Worm (Caenorhabditis elegans) whole organism, late embryonic: ENCODE results near the gene pfn-2.

Source experiments
- C38D4.7 ChIP-seq: fragments of 200-800 bp; sonication (Bioruptor generic); optimal IDR thresholded peaks from 2 replicates; lab custom pipeline; 2018; ENCODE audit warnings: mild to moderate bottlenecking, missing genetic modification characterization, moderate library complexity, missing compliant biosample characterization
- F13H6.1 ChIP-seq: sonication (generic microtip); optimal IDR thresholded peaks from 2 replicates; lab custom pipeline; 2016; ENCODE audit warnings: missing genetic modification characterization, missing compliant biosample characterization
- K09A11.1 ChIP-seq: sonication (generic microtip); optimal IDR thresholded peaks from 2 replicates; lab custom pipeline; 2017; ENCODE audit warnings: antibody characterized with exemption, mild to moderate bottlenecking, missing genetic modification characterization, missing compliant biosample characterization; ENCODE audit not compliant: insufficient read depth
- T23F11.4 ChIP-seq: fragments of 200-800 bp; sonication (Bioruptor generic); optimal IDR thresholded peaks from 2 replicates; lab custom pipeline; 2018; ENCODE audit warnings: mild to moderate bottlenecking, missing genetic modification characterization, missing compliant biosample characterization
- ahr-1 ChIP-seq: sonication (generic microtip); optimal IDR thresholded peaks from 2 replicates; lab custom pipeline; 2016; ENCODE audit warnings: missing genetic modification characterization, missing compliant biosample characterization
- ceh-19 ChIP-seq: fragments of 200-800 bp; sonication (Bioruptor generic); optimal IDR thresholded peaks from 2 replicates; lab custom pipeline; 2018; ENCODE audit warnings: mild to moderate bottlenecking, missing genetic modification characterization, missing compliant biosample characterization
- ceh-2 ChIP-seq: sonication (generic microtip); optimal IDR thresholded peaks from 2 replicates; lab custom pipeline; 2016; ENCODE audit warnings: missing genotype, missing genetic modification characterization, missing compliant biosample characterization
- ceh-34 ChIP-seq: sonication (generic microtip); optimal IDR thresholded peaks from 2 replicates; lab custom pipeline; 2016; ENCODE audit warnings: mild to moderate bottlenecking, missing genetic modification characterization, missing compliant biosample characterization
- ceh-45 ChIP-seq: fragments of 200-800 bp; sonication (Bioruptor generic); IDR thresholded peaks from 2 replicates; pipeline ENCODE4 v1.3.6; 2022; ENCODE audit warnings: missing genetic modification reagents, missing genetic modification characterization, missing compliant biosample characterization
- ceh-48 ChIP-seq: sonication (generic microtip); optimal IDR thresholded peaks from 2 replicates; lab custom pipeline; 2016; ENCODE audit warnings: missing genetic modification characterization, inconsistent platforms, missing compliant biosample characterization
- che-1 ChIP-seq: sonication (generic microtip); optimal IDR thresholded peaks from 2 replicates; lab custom pipeline; 2016; ENCODE audit warnings: mild to moderate bottlenecking, missing genetic modification characterization, missing compliant biosample characterization
- dmd-4 ChIP-seq: sonication (generic microtip); optimal IDR thresholded peaks from 2 replicates; lab custom pipeline; 2016; ENCODE audit warnings: borderline replicate concordance, missing genetic modification characterization, missing compliant biosample characterization
- elt-2 ChIP-seq: sonication (generic microtip); optimal IDR thresholded peaks from 2 replicates; lab custom pipeline; 2016; ENCODE audit warnings: missing genetic modification reagents, missing genetic modification characterization, missing compliant biosample characterization
- elt-4 ChIP-seq: sonication (generic microtip); optimal IDR thresholded peaks from 2 replicates; lab custom pipeline; 2016; ENCODE audit warnings: missing genetic modification characterization, missing compliant biosample characterization
- gmeb-2 ChIP-seq: sonication (generic microtip); optimal IDR thresholded peaks from 2 replicates; lab custom pipeline; 2016; ENCODE audit warnings: missing genetic modification characterization, inconsistent platforms, missing compliant biosample characterization
- hlh-6 ChIP-seq: sonication (generic microtip); optimal IDR thresholded peaks from 2 replicates; lab custom pipeline; 2016; ENCODE audit warnings: missing genotype, missing genetic modification characterization, missing compliant biosample characterization
- lim-6 ChIP-seq: sonication (generic microtip); optimal IDR thresholded peaks from 2 replicates; lab custom pipeline; 2016; ENCODE audit warnings: missing genetic modification characterization, missing compliant biosample characterization
- lin-11 ChIP-seq: fragments of 200-800 bp; sonication (Bioruptor generic); optimal IDR thresholded peaks from 2 replicates; lab custom pipeline; 2018; ENCODE audit warnings: mild to moderate bottlenecking, missing genetic modification characterization, missing compliant biosample characterization
- madf-2 ChIP-seq: sonication (generic microtip); optimal IDR thresholded peaks from 2 replicates; lab custom pipeline; 2017; ENCODE audit warnings: missing genetic modification characterization, missing compliant biosample characterization
- nhr-11 ChIP-seq: fragments of 150-350 bp; optimal IDR thresholded peaks from 2 replicates; lab custom pipeline; 2014; ENCODE audit warnings: missing biosample characterization, missing genetic modification characterization
- npax-4 ChIP-seq: sonication (generic microtip); optimal IDR thresholded peaks from 2 replicates; lab custom pipeline; 2016; ENCODE audit warnings: missing genetic modification characterization, missing compliant biosample characterization
- pag-3 ChIP-seq: sonication (generic microtip); optimal IDR thresholded peaks from 2 replicates; lab custom pipeline; 2016; ENCODE audit warnings: missing compliant biosample characterization, missing genetic modification characterization, borderline replicate concordance
- pat-9 ChIP-seq: fragments of 200-800 bp; sonication (Bioruptor generic); optimal IDR thresholded peaks from 2 replicates; lab custom pipeline; 2018; ENCODE audit warnings: mild to moderate bottlenecking, missing genetic modification characterization, moderate library complexity, missing compliant biosample characterization
- pha-2 ChIP-seq: sonication (generic microtip); optimal IDR thresholded peaks from 2 replicates; lab custom pipeline; 2017; ENCODE audit warnings: mild to moderate bottlenecking, missing genetic modification characterization, missing compliant biosample characterization
- pha-4 ChIP-seq: fragments of 150-350 bp; optimal IDR thresholded peaks from 2 replicates; lab custom pipeline; 2018; ENCODE audit warnings: missing biosample characterization, missing genetic modification reagents, missing genetic modification characterization
- pros-1 ChIP-seq: fragments of 150-350 bp; optimal IDR thresholded peaks from 2 replicates; lab custom pipeline; 2014; ENCODE audit warnings: missing biosample characterization, missing genetic modification reagents, missing genetic modification characterization
- ref-2 ChIP-seq: sonication (generic microtip); optimal IDR thresholded peaks from 2 replicates; lab custom pipeline; 2016; ENCODE audit warnings: missing genetic modification characterization, missing compliant biosample characterization
- sdc-2 ChIP-seq: sonication (generic microtip); optimal IDR thresholded peaks from 2 replicates; lab custom pipeline; 2016; ENCODE audit warnings: missing genotype, missing genetic modification characterization, missing compliant biosample characterization
- sox-2 ChIP-seq: fragments of 200-800 bp; sonication (Bioruptor generic); IDR thresholded peaks from 2 replicates; pipeline ENCODE4 v1.3.6; 2022; ENCODE audit warnings: missing genetic modification reagents, missing genetic modification characterization, missing compliant biosample characterization
- sox-4 ChIP-seq: sonication (generic microtip); optimal IDR thresholded peaks from 2 replicates; lab custom pipeline; 2017; ENCODE audit warnings: mild to moderate bottlenecking, missing genetic modification characterization, inconsistent platforms, missing compliant biosample characterization
- syd-9 ChIP-seq: sonication (generic microtip); optimal IDR thresholded peaks from 2 replicates; lab custom pipeline; 2016; ENCODE audit warnings: mild to moderate bottlenecking, missing genetic modification characterization, moderate library complexity, missing compliant biosample characterization
- tbx-2 ChIP-seq: sonication (generic microtip); optimal IDR thresholded peaks from 2 replicates; lab custom pipeline; 2016; ENCODE audit warnings: missing genetic modification characterization, missing compliant biosample characterization
- unc-3 ChIP-seq, 2 experiments: fragments of 200-800 bp in 1 of 2; sonication (Bioruptor generic) in 1 of 2; sonication (generic microtip) in 1 of 2; conservative IDR thresholded peaks in 1 of 2; optimal IDR thresholded peaks in 1 of 2; 2 replicates each; pipeline versions ENCODE4 v1.3.6 to Lab custom; 2016 to 2022; ENCODE audit warnings: missing compliant biosample characterization in 2 of 2, missing genetic modification characterization in 2 of 2, missing genetic modification reagents in 1 of 2
- unc-42 ChIP-seq: sonication (generic microtip); optimal IDR thresholded peaks from 2 replicates; lab custom pipeline; 2016; ENCODE audit warnings: missing genotype, missing genetic modification characterization, missing compliant biosample characterization
- unc-55 ChIP-seq: sonication (generic microtip); optimal IDR thresholded peaks from 2 replicates; lab custom pipeline; 2017; ENCODE audit warnings: missing biosample characterization, missing genetic modification reagents, missing genetic modification characterization
- zip-5 ChIP-seq: sonication (generic microtip); optimal IDR thresholded peaks from 2 replicates; lab custom pipeline; 2016; ENCODE audit warnings: missing genetic modification characterization, missing compliant biosample characterization

The pfn-2 gene

DNA sequence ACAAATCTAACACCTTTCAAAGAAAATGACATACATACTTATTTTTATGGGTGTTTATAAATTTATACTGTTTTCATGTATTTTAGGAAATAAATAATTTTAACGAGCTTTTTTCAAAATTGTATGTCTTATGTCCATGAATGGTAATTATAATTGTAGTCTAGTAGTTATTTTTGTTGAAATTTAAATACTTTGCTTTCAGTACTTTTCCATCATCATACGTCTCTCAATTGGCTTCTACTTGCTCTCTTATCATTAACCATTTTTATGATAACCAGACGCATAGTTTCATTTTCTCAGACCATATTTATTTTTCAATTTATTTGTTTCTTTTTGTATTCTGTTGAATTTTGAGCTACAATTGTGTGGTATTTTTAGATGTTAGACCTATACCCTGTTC lies 11.6 kb upstream of the pfn-2 start, which contains the start of gene F35C8.5:
F35C8.5 (plus strand) TSS at position 377 of the 400 bp plus-strand sequence.
- TF ChIP-seq sox-4 (tag; lab: Kevin White, UChicago): no peak
- no peak for TF ChIP-seq ceh-48 (tag; lab: Kevin White, UChicago)
- TF ChIP-seq unc-42 (tag; lab: Kevin White, UChicago): no peak
- peak; percentile 5 for TF ChIP-seq elt-2 (tag; lab: Kevin White, UChicago)

DNA sequence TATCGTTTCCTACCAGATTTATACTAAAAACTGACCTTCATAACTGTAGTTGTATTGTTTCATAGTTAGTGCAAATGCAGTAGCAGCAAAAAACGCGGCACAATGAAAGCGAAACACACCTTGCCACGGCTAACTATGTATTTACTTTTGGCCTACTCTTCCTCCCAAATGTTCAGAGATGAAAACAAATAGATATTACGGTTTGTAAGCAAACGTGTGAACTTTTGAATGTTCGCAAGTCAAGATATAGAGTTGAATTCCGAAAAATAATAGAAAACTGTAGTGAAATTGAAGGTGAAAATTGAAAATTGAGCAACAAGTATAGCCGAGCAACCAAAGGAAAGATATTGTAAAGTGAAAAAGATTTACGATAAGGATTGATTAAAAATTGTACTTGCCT lies 10.3 kb upstream of the pfn-2 start, which contains the start of gene chtl-1:
chtl-1 (minus strand) TSS at position 101 of the 400 bp plus-strand sequence.
- TF ChIP-seq zip-5 (tag; lab: Kevin White, UChicago): no peak
- TF ChIP-seq sdc-2 (tag; lab: Kevin White, UChicago): no peak
- TF ChIP-seq ceh-2 (tag; lab: Kevin White, UChicago): no peak
- no peak for TF ChIP-seq ceh-19
- no peak for TF ChIP-seq che-1 (tag; lab: Kevin White, UChicago)
- no peak for TF ChIP-seq unc-55
- no peak for TF ChIP-seq ahr-1 (tag; lab: Kevin White, UChicago)
- TF ChIP-seq K09A11.1: no peak
- no peak for TF ChIP-seq T23F11.4 (GFP tag; lab: Kevin White, UChicago)
- no peak for TF ChIP-seq C38D4.7
- TF ChIP-seq pat-9 (tag; lab: Kevin White, UChicago): no peak
- no peak for TF ChIP-seq sox-2 (GFP tag; lab: Robert Waterston, UW)
- TF ChIP-seq madf-2 (tag; lab: Kevin White, UChicago): no peak
- TF ChIP-seq F13H6.1 (tag; lab: Kevin White, UChicago): no peak

DNA sequence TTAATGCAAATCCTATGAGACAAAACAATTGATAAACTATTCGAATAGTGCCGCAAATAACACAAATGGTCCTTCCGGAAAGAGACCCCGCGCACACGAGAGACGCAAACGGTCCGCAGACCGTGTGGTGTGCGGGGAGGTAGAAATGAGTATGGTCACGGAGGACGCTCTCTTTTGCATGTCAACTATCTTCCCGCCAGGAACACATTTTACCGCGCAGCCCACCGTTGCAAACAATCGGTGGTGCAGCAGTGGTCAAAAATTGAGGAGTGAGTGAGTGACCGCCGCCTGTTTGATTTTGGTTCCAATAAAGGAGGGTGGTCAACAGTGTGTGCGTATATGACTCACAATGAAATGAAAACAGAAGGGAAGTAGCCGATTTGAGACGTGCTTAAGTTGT lies 6.8 kb upstream of the pfn-2 start:
- TF ChIP-seq pros-1 (tag; lab: Kevin White, UChicago) (no peak), pha-2 (tag; lab: Kevin White, UChicago) (peak; percentile 21), sdc-2 (tag; lab: Kevin White, UChicago) (peak; percentile 56), ceh-45 (GFP tag; lab: Robert Waterston, UW) (no peak), tbx-2 (tag; lab: Kevin White, UChicago) (peak; percentile 61), ref-2 (peak; percentile 38)

DNA sequence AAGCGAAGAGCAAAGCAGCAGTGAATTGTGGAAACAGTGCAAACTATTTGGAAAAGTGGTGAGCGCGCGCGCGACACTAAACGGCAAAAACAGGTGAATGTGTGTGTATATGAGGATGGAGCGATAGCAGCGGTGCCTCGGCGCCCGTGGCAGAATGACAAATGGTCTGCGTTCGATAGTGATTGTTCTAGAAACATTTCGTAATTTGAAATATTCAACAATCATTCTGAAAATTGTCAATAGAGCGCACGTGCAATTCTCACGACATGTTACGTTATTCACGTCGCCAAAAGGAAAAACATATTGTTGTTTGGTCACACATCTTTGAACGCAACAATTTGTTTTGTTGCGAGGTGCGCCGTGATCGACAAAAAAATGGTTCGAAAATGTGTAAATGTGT lies 1.4 kb upstream of the pfn-2 start:
- no peak for TF ChIP-seq pha-4 (tag; lab: Kevin White, UChicago)
- TF ChIP-seq pag-3 (tag; lab: Kevin White, UChicago): no peak
- no peak for TF ChIP-seq lin-11 (tag; lab: Kevin White, UChicago)
- TF ChIP-seq unc-3 (GFP tag; conservative IDR thresholded peaks at IDR 0.05; lab: Robert Waterston, UW): no peak
- TF ChIP-seq unc-3 (tag; optimal IDR thresholded peaks at IDR 0.05; lab: Kevin White, UChicago): no peak
- no peak for TF ChIP-seq elt-4 (tag; lab: Kevin White, UChicago)
- TF ChIP-seq syd-9 (tag; lab: Kevin White, UChicago): no peak
- no peak for TF ChIP-seq npax-4
- no peak for TF ChIP-seq zip-5 (tag; lab: Kevin White, UChicago)
- TF ChIP-seq sox-4 (tag; lab: Kevin White, UChicago): no peak
- TF ChIP-seq gmeb-2 (tag; lab: Kevin White, UChicago): no peak

DNA sequence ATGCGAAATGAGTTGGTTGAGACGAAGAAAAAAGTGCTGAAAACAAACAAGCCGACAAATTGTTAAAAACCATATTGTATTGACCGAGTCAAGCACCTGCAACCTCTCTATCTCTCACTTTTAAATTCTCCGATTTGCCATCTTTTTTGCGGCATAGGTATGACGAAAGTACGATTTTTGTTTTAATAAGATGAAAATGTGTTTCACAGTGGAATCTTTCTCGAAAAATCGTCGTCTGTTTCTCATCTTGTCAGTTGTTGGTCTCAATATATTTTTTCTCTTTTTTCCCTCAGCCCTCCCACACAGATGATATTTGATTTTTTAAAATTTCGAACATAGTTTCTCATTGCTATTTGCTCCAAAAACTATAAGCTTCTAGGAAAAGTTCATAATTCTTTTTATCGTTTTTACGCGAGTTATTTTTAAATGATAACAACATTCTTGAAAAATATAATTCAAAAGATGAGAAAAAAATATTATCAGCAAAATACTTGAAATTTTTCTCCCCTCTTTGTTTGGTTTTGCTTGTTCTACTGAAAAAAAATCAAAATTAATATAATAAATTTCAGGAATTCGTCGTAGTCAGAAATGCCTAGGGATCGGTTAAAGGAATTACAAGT lies 5.2 kb downstream of the pfn-2 start, which contains the start of gene syx-3:
syx-3 (plus strand) TSS at position 570 of the 620 bp plus-strand sequence.
- no peak for TF ChIP-seq hlh-6 (tag; lab: Kevin White, UChicago)
- TF ChIP-seq unc-3 (GFP tag; conservative IDR thresholded peaks at IDR 0.05; lab: Robert Waterston, UW): no peak
- no peak for TF ChIP-seq unc-3 (tag; optimal IDR thresholded peaks at IDR 0.05; lab: Kevin White, UChicago)
- no peak for TF ChIP-seq nhr-11 (tag; lab: Kevin White, UChicago)
- no peak for TF ChIP-seq dmd-4 (tag; lab: Kevin White, UChicago)
- TF ChIP-seq lin-11 (tag; lab: Kevin White, UChicago): no peak
- TF ChIP-seq elt-2 (tag; lab: Kevin White, UChicago): no peak
- TF ChIP-seq lim-6 (tag; lab: Kevin White, UChicago): no peak
- TF ChIP-seq ceh-34: no peak
- TF ChIP-seq C38D4.7: no peak
